Worm (Caenorhabditis elegans): Measurements from ENCODE around the gene col-171.

The col-171 gene

DNA sequence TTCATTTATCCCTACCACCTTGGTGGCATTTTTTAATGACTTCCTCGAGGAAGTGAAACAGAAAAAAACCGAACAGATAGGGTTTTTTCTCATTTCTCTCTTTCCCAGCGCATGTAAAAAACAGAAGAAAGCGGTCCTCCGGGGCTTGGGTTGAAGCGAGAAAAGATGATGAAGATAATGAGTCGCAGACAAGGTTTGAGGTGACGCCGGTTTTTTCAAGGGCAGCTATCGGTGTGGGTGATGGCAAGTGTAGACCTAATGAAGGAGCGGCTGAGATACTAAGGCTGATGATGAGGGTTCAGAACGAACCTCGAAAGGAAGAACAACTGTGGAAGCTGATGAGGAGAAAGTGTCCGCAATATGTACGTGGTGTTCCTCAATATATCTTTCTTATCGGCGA is 13.2 kb upstream of the col-171 start (continued):
- no peak for TF ChIP-seq nhr-237 (tag; optimal IDR thresholded peaks at IDR 0.05)
- TF ChIP-seq pha-4 (tag; optimal IDR thresholded peaks at IDR 0.05) = no peak
- no peak for TF ChIP-seq R02D3.7 (tag; optimal IDR thresholded peaks at IDR 0.05)
- no peak for TF ChIP-seq nhr-12 (tag; optimal IDR thresholded peaks at IDR 0.05)
- TF ChIP-seq nhr-25 (tag; optimal IDR thresholded peaks at IDR 0.05) = peak; percentile 85
- TF ChIP-seq tbx-2 (tag; optimal IDR thresholded peaks at IDR 0.05) = no peak
- no peak for TF ChIP-seq fkh-2 (tag; optimal IDR thresholded peaks at IDR 0.05)
- no peak for TF ChIP-seq zag-1 (tag; optimal IDR thresholded peaks at IDR 0.05)
- no peak for TF ChIP-seq ZK546.5 (tag; optimal IDR thresholded peaks at IDR 0.05)

ce11 chrX:6321380-6321779 is 12.7 kb upstream of the col-171 start:
- TF ChIP-seq fkh-10 (GFP tag; optimal IDR thresholded peaks at IDR 0.05) (no peak), elt-1 (tag; optimal IDR thresholded peaks at IDR 0.05) (peak; percentile 59), lin-39 (tag; optimal IDR thresholded peaks at IDR 0.05) (no peak)

DNA sequence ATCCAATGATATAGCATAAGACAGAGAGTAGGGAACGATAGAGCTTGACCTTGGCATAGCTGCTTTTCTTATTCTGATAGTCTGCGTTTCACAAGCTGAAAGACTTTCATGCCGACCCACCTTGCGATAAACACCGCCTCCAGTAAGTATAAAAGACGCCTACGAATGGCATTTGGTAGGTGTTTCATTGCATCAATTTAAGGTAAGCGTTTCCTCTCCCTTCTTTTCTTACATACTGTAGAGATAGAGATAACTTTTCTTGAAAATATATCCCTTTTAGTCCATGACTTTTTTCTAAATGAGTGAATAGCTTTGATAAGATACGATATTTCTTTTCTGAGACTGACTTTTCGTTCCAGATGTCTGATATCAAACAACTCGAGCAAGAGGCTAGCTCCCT is 11.0 kb upstream of the col-171 start, which contains the start of gene col-167:
col-167 (plus strand) TSS at position 360 of the 400 bp plus-strand sequence.
- no peak for TF ChIP-seq egl-27 (tag; optimal IDR thresholded peaks at IDR 0.05)
- no peak for TF ChIP-seq eor-1 (tag; optimal IDR thresholded peaks at IDR 0.05)
- TF ChIP-seq zag-1 (tag; optimal IDR thresholded peaks at IDR 0.05) = no peak
- no peak for TF ChIP-seq fkh-10 (GFP tag; optimal IDR thresholded peaks at IDR 0.05)
- TF ChIP-seq nfya-1 (tag; optimal IDR thresholded peaks at IDR 0.05; ENCODE audit: insufficient read depth) = peak; percentile 11
- TF ChIP-seq ceh-28 (tag; optimal IDR thresholded peaks at IDR 0.05) = no peak
- TF ChIP-seq sea-2 (GFP tag; optimal IDR thresholded peaks at IDR 0.05) = no peak
- no peak for TF ChIP-seq lin-15B (tag; optimal IDR thresholded peaks at IDR 0.05)
- TF ChIP-seq mml-1 (tag; optimal IDR thresholded peaks at IDR 0.05) = no peak
- TF ChIP-seq nhr-23 (tag; optimal IDR thresholded peaks at IDR 0.05) = peak; percentile 1
- no peak for TF ChIP-seq jun-1 (tag; optimal IDR thresholded peaks at IDR 0.05)
- peak; percentile 77 for TF ChIP-seq nhr-25 (tag; optimal IDR thresholded peaks at IDR 0.05)
- no peak for TF ChIP-seq nhr-76 (tag; optimal IDR thresholded peaks at IDR 0.05)
- TF ChIP-seq snpc-4 (tag; optimal IDR thresholded peaks at IDR 0.05) = no peak
- TF ChIP-seq ZK546.5 (tag; optimal IDR thresholded peaks at IDR 0.05) = no peak
- TF ChIP-seq egl-5 (tag; optimal IDR thresholded peaks at IDR 0.05) = no peak
- no peak for TF ChIP-seq lsy-12 (tag; optimal IDR thresholded peaks at IDR 0.05)
- no peak for TF ChIP-seq nhr-67 (tag; optimal IDR thresholded peaks at IDR 0.05)
- no peak for TF ChIP-seq nhr-11 (tag; optimal IDR thresholded peaks at IDR 0.05)

DNA sequence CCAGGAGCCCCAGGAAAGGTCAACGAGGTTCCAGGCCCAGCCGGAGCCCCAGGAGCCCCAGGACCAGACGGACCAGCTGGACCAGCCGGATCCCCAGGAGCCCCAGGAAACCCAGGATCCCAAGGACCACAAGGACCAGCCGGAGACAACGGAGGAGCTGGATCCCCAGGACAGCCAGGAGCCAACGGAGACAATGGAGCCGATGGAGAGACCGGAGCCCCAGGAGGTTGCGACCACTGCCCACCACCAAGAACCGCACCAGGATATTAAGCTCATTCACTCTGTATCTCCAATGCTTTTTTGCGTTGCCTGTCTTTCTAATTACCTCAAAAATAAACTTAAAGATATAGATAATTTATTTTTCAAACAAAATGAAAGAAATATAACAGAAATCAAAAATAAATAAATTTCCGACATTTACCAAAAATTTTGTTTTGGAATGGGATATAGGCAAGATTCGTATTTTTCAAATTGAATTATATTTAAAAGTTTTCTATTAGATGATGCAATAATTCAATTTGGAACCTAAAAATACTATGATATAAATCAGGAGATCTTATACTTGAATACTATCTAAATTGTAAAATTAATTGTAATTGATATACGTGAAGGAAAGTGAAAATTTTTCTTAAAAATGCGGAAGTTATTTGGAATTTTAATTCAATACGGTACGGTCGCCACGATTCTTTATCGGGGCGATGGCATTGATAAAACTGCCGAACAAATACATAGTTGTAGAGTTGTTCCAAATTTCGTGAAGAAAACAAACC is 9.8 kb upstream of the col-171 start:
- TF ChIP-seq ceh-28 (tag; optimal IDR thresholded peaks at IDR 0.05) (peak; percentile 35), R02D3.7 (tag; optimal IDR thresholded peaks at IDR 0.05) (peak; percentile 31), tbx-2 (tag; optimal IDR thresholded peaks at IDR 0.05) (peak; percentile 14), aly-2 (tag; optimal IDR thresholded peaks at IDR 0.05) (peak; percentile 55)

ce11 chrX:6326088-6326487 is 8.0 kb upstream of the col-171 start, which contains the start of gene col-168:
col-168 (plus strand) TSS chrX:6326388.
- no peak for TF ChIP-seq hmg-11 (tag; optimal IDR thresholded peaks at IDR 0.05)
- no peak for TF ChIP-seq nhr-23 (tag; optimal IDR thresholded peaks at IDR 0.05)
- no peak for TF ChIP-seq lsy-12 (tag; optimal IDR thresholded peaks at IDR 0.05)
- TF ChIP-seq mdl-1 (tag; optimal IDR thresholded peaks at IDR 0.05) = no peak
- TF ChIP-seq elt-1 (tag; optimal IDR thresholded peaks at IDR 0.05) = no peak
- TF ChIP-seq daf-12 (tag; optimal IDR thresholded peaks at IDR 0.05) = no peak
- TF ChIP-seq nhr-77 (tag; optimal IDR thresholded peaks at IDR 0.05) = no peak
- TF ChIP-seq ceh-9 (tag; optimal IDR thresholded peaks at IDR 0.05) = no peak
- no peak for TF ChIP-seq fkh-10 (GFP tag; optimal IDR thresholded peaks at IDR 0.05)
- no peak for TF ChIP-seq egl-5 (tag; optimal IDR thresholded peaks at IDR 0.05)
- no peak for TF ChIP-seq nhr-12 (tag; optimal IDR thresholded peaks at IDR 0.05)
- no peak for TF ChIP-seq nhr-11 (tag; optimal IDR thresholded peaks at IDR 0.05)
- no peak for TF ChIP-seq fkh-2 (tag; optimal IDR thresholded peaks at IDR 0.05)
- TF ChIP-seq sea-2 (GFP tag; optimal IDR thresholded peaks at IDR 0.05) = no peak
- no peak for TF ChIP-seq jun-1 (tag; optimal IDR thresholded peaks at IDR 0.05)
- no peak for TF ChIP-seq R02D3.7 (tag; optimal IDR thresholded peaks at IDR 0.05)

Data from whole organism, L3 larva.